Fruit fly (Drosophila melanogaster): Measurements from ENCODE around the gene Faf2.

Faf2 gene

DNA sequence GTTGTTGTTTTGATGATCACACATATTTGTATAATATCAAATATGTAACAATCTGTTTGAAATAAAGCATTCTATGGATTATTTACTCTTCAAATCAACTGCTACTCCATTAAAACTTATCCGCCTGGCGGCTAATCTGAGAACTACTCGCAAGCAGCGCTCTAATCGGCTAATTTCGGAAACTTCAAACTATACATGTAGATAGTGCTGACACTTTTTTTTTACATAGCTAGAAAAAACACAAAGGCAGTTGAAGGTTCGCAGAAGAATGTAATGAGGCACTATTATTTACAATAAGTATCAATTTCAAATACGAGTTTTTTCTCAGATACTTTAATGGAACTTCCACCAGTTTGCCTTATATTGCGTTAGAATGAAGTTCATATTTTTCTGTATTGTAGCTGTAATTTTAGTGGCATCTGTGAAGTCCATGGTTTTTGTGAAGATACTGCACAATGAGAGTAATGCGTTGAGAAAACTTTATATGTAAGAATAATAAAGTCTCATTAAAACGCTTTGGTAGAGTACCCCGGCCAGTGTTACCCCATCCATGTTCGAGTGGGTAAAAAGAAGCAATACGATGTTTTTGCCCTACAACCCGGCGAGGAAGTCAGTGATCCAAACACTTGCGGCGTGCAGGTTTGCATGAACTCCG is 42.4 kb downstream of the Faf2 start (continued):
- TF ChIP-seq CG5180 (GFP tag; optimal IDR thresholded peaks at IDR 0.05), result no peak
- TF ChIP-seq CG32767 (GFP tag; IDR thresholded peaks at IDR 0.05), result no peak
- no peak for TF ChIP-seq wor (GFP tag; IDR thresholded peaks at IDR 0.05)
- TF ChIP-seq CG8089 (GFP tag; optimal IDR thresholded peaks at IDR 0.05), result peak; percentile 30
- TF ChIP-seq exex (tag; optimal IDR thresholded peaks at IDR 0.05), result no peak
- TF ChIP-seq CG30403 (GFP tag; optimal IDR thresholded peaks at IDR 0.05), result peak; percentile 60
- peak; percentile 47; the same call in 2 of the 3 replicates for TF ChIP-seq Aef1 (GFP tag; IDR thresholded peaks at IDR 0.05)
- peak; percentile 26; the same call in 1 of the 2 replicates for TF ChIP-seq ranshi (GFP tag; IDR thresholded peaks at IDR 0.05)
- no peak for TF ChIP-seq Lpt (GFP tag; optimal IDR thresholded peaks at IDR 0.05)
- TF ChIP-seq CG7928 (GFP tag; optimal IDR thresholded peaks at IDR 0.05), result no peak
- TF ChIP-seq kni (GFP tag; optimal IDR thresholded peaks at IDR 0.05), result no peak
- TF ChIP-seq CG42726 (GFP tag; IDR thresholded peaks at IDR 0.05; ENCODE audit: partially characterized antibody), result peak; percentile 77
- no peak for TF ChIP-seq Nf-YA (GFP tag; IDR thresholded peaks at IDR 0.05)
- TF ChIP-seq CG16863 (GFP tag; optimal IDR thresholded peaks at IDR 0.05), result peak; percentile 41
- peak; percentile 47; the same call in 1 of the 2 replicates for TF ChIP-seq vvl (GFP tag; IDR thresholded peaks at IDR 0.05)
- TF ChIP-seq CG10654 (GFP tag; optimal IDR thresholded peaks at IDR 0.05), result peak; percentile 24
- no peak for TF ChIP-seq Ravus (GFP tag; IDR thresholded peaks at IDR 0.05)
- TF ChIP-seq unpg (GFP tag; optimal IDR thresholded peaks at IDR 0.05), result no peak
- TF ChIP-seq zfh1 (GFP tag; IDR thresholded peaks at IDR 0.05), result peak; percentile 71; the same call in 2 of the 3 replicates
- TF ChIP-seq ab (GFP tag; optimal IDR thresholded peaks at IDR 0.05), result no peak
- no peak for TF ChIP-seq CrebB (tag; optimal IDR thresholded peaks at IDR 0.05)
- TF ChIP-seq nmo (GFP tag; optimal IDR thresholded peaks at IDR 0.05), result peak; percentile 53
- TF ChIP-seq CG31388 (GFP tag; optimal IDR thresholded peaks at IDR 0.05), result peak; percentile 7
- TF ChIP-seq CG12104 (GFP tag; optimal IDR thresholded peaks at IDR 0.05), result no peak
- peak; percentile 58 for TF ChIP-seq NC2α (GFP tag; optimal IDR thresholded peaks at IDR 0.05)
- no peak for TF ChIP-seq PHDP (tag; optimal IDR thresholded peaks at IDR 0.05)
- peak; percentile 34 for TF ChIP-seq CG3847 (GFP tag; IDR thresholded peaks at IDR 0.05)
- TF ChIP-seq abd-A (tag; optimal IDR thresholded peaks at IDR 0.05), result no peak
- TF ChIP-seq tll (GFP tag; optimal IDR thresholded peaks at IDR 0.05), result no peak
- no peak for TF ChIP-seq ato (GFP tag; IDR thresholded peaks at IDR 0.05; ENCODE audit: partially characterized antibody)
- TF ChIP-seq CG15269 (tag; optimal IDR thresholded peaks at IDR 0.05), result no peak
- TF ChIP-seq Hr51 (GFP tag; optimal IDR thresholded peaks at IDR 0.05), result peak in 1 of 2 experiments; percentile 2
- no peak for TF ChIP-seq Fer1 (GFP tag; optimal IDR thresholded peaks at IDR 0.05)
- no peak for TF ChIP-seq fu2 (GFP tag; optimal IDR thresholded peaks at IDR 0.05)
- peak; percentile 57; the same call in 2 of the 3 replicates for TF ChIP-seq CG16813 (GFP tag; IDR thresholded peaks at IDR 0.05; ENCODE audit: partially characterized antibody)
- TF ChIP-seq CG18011 (GFP tag; optimal IDR thresholded peaks at IDR 0.05), result no peak
- no peak for TF ChIP-seq prd (optimal IDR thresholded peaks at IDR 0.05)
- TF ChIP-seq prd (GFP tag; IDR thresholded peaks at IDR 0.05), result peak; percentile 47; the same call in 2 of the 3 replicates
- no peak for TF ChIP-seq Spps (tag; optimal IDR thresholded peaks at IDR 0.05)
- no peak for TF ChIP-seq CG4404 (GFP tag; IDR thresholded peaks at IDR 0.05)
- no peak for TF ChIP-seq jumu (GFP tag; optimal IDR thresholded peaks at IDR 0.05)
- no peak for TF ChIP-seq Dll (GFP tag; IDR thresholded peaks at IDR 0.05; ENCODE audit: partially characterized antibody)
- no peak for TF ChIP-seq CG11398 (GFP tag; optimal IDR thresholded peaks at IDR 0.05)
- no peak for TF ChIP-seq CG3838 (GFP tag; optimal IDR thresholded peaks at IDR 0.05)
- no peak for TF ChIP-seq CG10274 (GFP tag; optimal IDR thresholded peaks at IDR 0.05)
- peak; percentile 13 for TF ChIP-seq CG6813 (GFP tag; optimal IDR thresholded peaks at IDR 0.05)
- TF ChIP-seq pros (GFP tag; optimal IDR thresholded peaks at IDR 0.05), result no peak
- TF ChIP-seq Sry-δ (GFP tag; optimal IDR thresholded peaks at IDR 0.05), result peak; percentile 44
- TF ChIP-seq Elba2 (GFP tag; optimal IDR thresholded peaks at IDR 0.05), result peak; percentile 2
- TF ChIP-seq peb (GFP tag; IDR thresholded peaks at IDR 0.05), result no peak
